Worm (Caenorhabditis elegans) whole organism, dauer: ENCODE results near the gene K08F8.15.

ENCODE experiments used
- unc-62 ChIP-seq: sonication (generic microtip); optimal IDR thresholded peaks from 2 replicates; lab custom pipeline; 2017; ENCODE audit warnings: missing biosample characterization, missing genetic modification reagents, missing genetic modification characterization

K08F8.15 gene

ce11 chrII:8766475-8766874, at the start of gene K08F8.15, which contains the start of gene nsph-1.1:
Gene K08F8.15 (plus strand): TSS chrII:8766809.
Gene nsph-1.1 (plus strand): TSS chrII:8766775.
- TF ChIP-seq unc-62 = no peak

DNA sequence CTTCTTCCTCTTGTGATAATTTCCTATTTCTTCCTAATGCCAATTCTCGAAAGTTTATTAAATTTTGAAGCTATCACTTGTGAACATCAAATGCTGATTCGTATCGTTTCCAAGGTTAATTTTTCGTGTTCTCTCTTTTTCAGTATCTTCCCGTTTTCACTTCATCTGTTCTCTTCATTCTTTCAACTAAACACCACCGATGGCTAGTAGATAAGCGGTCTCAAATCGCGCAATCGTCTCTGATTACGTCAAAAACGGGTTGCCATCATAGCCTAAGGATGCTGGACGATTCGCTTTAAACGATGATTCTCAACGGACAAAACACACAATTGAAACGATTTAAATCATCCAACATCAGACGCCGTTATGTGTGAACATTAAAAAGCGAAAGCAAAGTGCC, 49.0 kb upstream of the K08F8.15 start:
- TF ChIP-seq unc-62 = no peak

ce11 chrII:8721955-8722524, 44.6 kb upstream of the K08F8.15 start, which contains the start of gene trcs-2:
Gene trcs-2 (plus strand): TSS chrII:8722474.
- no peak for TF ChIP-seq unc-62

ce11 chrII:8726700-8727099, 39.9 kb upstream of the K08F8.15 start, which contains the start of gene T01B7.9:
Gene T01B7.9 (minus strand): TSS chrII:8726800.
- no peak for TF ChIP-seq unc-62

ce11 chrII:8730281-8730680, 36.3 kb upstream of the K08F8.15 start:
- no peak for TF ChIP-seq unc-62

DNA sequence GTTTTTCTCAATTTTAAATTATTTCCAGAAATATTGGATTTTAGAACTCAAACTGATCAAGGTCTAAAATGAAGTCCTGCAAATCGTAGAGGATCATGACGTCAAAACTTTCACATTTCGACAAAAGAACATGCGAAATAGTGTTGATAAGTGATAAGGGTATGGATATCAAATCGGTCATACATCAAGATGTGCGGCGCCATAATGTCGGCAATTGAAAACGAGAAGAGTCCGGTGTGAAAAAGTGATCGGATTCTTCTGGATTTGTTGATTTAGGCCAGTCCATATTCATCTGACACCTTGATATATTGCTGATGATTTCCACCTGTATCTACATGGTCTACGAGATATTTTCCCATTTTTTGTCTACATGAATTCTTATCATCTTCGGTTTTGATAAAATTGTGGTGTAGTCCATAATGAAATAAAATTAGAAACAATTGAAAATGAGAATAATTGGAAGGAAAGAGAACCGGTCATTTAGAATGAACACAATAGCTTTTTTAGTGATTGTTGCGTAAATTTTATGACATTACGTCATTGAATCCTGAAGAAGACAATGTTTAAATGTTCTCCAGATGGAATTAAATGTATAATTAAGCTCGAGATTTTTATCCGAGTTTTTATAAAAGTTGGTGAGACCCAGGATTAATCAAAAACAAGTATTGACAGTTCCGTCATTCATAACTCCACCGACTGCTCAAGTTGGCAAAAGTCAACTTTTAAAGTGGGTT, 35.5 kb upstream of the K08F8.15 start:
- TF ChIP-seq unc-62 = no peak

DNA sequence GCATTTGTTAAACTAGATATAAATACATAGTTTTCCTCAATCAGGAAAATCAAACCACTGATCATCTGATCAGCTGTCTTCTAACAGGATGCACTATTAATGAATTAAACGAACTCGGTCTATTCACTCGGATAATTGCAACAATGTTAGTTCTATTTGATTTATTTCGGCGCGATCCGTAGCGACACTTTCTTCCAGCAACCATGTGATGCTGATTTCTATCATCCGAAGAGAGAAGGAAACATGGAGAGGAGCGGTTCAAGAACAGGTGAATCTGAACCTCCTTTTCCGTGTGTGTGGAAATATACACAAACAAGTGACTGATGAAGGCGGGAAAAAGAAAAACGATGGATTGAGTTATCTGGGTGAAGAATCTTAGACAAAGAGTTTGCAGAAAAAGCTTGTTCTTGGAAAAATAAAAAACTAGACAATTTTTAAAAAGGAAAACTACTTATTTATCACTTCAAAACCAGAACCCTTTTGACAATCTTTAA, 34.8 kb upstream of the K08F8.15 start:
- no peak for TF ChIP-seq unc-62

DNA sequence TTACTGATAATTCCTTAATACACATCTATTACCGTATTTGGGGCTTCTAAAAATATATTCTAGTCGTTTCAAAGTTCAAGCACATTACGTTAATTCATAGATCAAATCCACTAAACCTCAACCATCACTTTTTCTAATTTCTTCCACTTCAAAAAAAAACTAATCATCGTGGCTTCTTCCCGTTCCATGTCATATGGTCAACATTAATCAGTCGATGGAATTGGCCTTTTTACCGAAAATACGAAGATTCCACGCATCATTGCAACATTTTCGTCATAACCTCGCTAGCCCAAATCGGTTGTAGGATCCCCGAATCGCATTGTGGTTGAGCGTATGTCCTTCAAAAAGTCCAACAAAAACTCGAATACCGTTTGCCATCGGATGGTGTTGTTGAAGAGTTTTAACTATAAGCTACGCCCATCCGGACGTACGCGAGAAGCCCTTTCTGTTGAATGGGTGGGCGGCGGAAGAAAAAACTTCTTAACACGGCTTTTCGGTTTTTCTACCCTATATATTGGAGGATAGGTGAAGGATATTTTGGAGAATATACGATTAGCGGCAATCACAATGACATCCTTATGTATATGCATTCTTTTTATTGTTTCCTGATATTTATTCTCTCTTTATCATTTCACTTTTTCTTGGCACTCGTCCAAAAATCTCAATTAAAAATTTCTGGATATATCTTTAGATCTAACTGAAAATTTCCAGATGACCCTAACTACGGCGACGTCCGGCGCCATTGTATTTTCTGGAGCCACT, 34.1 kb upstream of the K08F8.15 start, which contains the start of gene rol-6:
Gene rol-6, plus strand, starts transcription at position 712 of the 762 bp plus-strand sequence.
- TF ChIP-seq unc-62 = no peak

- TF ChIP-seq unc-62 = no peak
Measured at ce11 chrII:8733627-8734026, 33.0 kb upstream of the K08F8.15 start.

ce11 chrII:8737456-8737855, 29.2 kb upstream of the K08F8.15 start, which contains the start of gene idpb-4:
Gene idpb-4 (minus strand): TSS chrII:8737556.
- no peak for TF ChIP-seq unc-62

DNA sequence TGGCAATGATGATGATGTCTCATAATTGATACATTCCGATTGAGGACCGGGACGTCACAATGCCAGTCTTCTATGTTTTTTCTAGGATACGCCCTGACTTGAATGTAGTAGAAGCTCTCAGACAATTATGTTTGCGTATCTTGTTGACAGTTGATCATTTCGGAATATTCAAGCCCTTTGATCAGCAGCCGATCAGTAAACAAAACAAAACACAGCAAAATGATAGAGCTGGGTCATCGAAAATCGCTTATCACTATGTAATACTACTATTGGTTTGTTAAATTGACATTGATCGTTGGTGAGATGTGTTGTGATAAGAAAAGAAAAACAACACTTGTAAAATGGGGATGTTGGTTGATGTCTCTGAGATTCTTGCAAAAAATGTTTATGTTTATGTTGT, 28.4 kb upstream of the K08F8.15 start:
- TF ChIP-seq unc-62 = no peak

ce11 chrII:8738955-8739354, 27.7 kb upstream of the K08F8.15 start:
- TF ChIP-seq unc-62 = no peak

- no peak for TF ChIP-seq unc-62
Measured at ce11 chrII:8740326-8740949, 26.2 kb upstream of the K08F8.15 start.

DNA sequence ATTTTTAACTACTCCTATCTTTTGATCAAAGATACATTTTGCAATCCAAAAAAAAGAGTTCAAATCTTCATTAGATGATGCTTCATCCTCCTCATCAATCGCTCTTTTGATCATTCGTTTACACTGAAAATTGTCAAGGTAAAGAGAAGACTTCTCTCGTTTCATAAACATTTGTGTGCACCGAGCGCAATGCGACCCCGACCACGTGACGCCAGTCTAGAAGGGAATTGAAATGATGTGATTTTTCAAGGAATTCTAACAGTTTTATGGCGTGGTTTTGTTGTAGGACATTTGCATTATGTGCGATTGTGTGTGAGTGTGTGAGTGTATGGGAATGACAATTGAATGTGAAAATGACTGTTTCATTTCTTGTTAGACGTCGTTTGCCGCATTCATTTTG, 25.3 kb upstream of the K08F8.15 start:
- TF ChIP-seq unc-62 = no peak

DNA sequence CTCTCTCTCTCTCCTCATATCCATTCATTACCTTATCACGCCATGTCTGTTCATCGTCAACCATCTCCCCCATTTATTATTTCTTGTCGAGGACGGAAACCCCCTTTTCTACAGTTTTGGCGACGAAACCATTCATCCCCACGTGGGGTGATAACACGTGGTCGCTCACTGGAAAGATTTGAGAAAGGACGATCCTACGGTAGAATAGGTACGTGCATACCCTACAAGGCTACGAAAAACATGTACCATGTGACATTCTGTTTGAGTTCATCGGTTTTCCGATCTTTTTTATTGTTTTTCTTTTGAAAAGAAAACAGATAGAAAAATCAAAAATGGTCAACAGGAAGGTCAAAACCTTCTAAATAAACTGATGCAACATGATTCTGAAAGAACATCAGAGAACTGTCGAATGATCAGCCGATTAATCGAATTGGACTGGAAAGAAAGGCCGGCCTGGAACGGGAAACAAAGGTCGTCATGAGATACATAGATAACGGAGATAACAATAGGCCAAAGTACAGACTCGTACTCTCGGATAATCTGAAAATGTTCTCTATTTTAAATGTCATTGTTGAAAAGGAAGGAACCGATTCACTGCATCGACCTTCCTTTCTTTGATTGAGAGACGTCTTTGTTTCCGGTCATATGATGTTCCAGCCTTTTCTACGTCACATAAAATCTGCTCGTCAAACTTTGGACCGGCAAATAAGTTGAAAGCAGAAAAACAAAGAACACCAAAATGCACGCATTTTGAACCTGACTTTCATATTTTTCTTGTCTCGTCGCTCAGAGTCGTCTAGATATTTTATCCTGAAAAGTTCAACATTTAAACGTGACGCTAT, 24.4 kb upstream of the K08F8.15 start:
- TF ChIP-seq unc-62 = no peak

DNA sequence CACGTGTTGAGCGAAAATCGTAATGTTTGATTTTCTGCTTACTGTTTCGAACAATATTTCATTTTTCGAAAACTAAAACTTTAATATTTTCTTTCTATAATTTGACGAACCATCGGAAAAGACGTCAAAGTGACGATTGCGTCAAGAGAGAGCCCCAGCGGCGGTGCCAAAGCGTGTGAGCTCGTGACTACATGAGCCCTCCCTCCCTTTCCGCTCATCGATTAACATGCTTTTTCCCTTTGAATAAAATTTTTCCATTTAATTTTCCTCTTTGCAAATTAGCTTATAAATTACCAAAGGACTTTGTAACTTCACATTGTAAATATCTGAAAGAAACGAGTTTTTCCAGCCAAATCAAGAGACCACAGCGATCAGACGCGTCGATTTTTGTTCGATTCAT, 23.6 kb upstream of the K08F8.15 start:
- TF ChIP-seq unc-62 = no peak
